Worm (Caenorhabditis elegans) whole organism, early embryonic: Measurements from ENCODE around the gene C09G5.13.

ENCODE experiments used
- ama-1 ChIP-seq: fragments of 150-350 bp; optimal IDR thresholded peaks from 2 replicates; lab custom pipeline; 2014
- ets-7 ChIP-seq: sonication (generic microtip); optimal IDR thresholded peaks from 2 replicates; lab custom pipeline; 2016; ENCODE audit warnings: missing genotype, missing genetic modification characterization, missing compliant biosample characterization
- flt-1 ChIP-seq: fragments of 200-800 bp; sonication (Bioruptor generic); IDR thresholded peaks from 2 replicates; pipeline ENCODE4 v1.3.6; 2022; ENCODE audit warnings: missing genetic modification characterization, missing compliant biosample characterization
- hmbx-1 ChIP-seq: sonication (generic microtip); optimal IDR thresholded peaks from 2 replicates; lab custom pipeline; 2016; ENCODE audit warnings: mild to moderate bottlenecking, missing genetic modification characterization, missing compliant biosample characterization
- tbx-37 ChIP-seq: fragments of 200-800 bp; sonication (Bioruptor generic); conservative IDR thresholded peaks from 2 replicates; pipeline ENCODE4 v1.3.6; 2022; ENCODE audit warnings: missing genetic modification reagents, missing genetic modification characterization, missing compliant biosample characterization

ce11 chrII:10765238-10765637 is 48.0 kb downstream of the C09G5.13 start:
- no peak for TF ChIP-seq ama-1 (lab: Kevin White, UChicago)
- TF ChIP-seq ets-7 (tag; lab: Kevin White, UChicago) = no peak
- TF ChIP-seq hmbx-1 = no peak
- no peak for TF ChIP-seq tbx-37 (GFP tag; lab: Robert Waterston, UW)
- no peak for TF ChIP-seq flt-1 (GFP tag; lab: Robert Waterston, UW)
